Worm (Caenorhabditis elegans) whole organism, L1 larva: ENCODE data around the gene M7.12.

Experiments used
- C04F5.9 ChIP-seq: sonication (generic microtip); optimal IDR thresholded peaks from 2 replicates; lab custom pipeline; 2016; ENCODE audit warnings: missing genetic modification characterization, missing compliant biosample characterization
- aha-1 ChIP-seq: fragments of 150-350 bp; optimal IDR thresholded peaks from 2 replicates; lab custom pipeline; 2014; ENCODE audit warnings: missing biosample characterization, missing genetic modification characterization
- alr-1 ChIP-seq: fragments of 200-800 bp; sonication (Bioruptor generic); optimal IDR thresholded peaks from 2 replicates; lab custom pipeline; 2018; ENCODE audit warnings: borderline replicate concordance, mild to moderate bottlenecking, missing genetic modification characterization, missing compliant biosample characterization
- blmp-1 ChIP-seq: fragments of 150-350 bp; optimal IDR thresholded peaks from 2 replicates; lab custom pipeline; 2014; ENCODE audit warnings: missing biosample characterization, missing genetic modification characterization
- ceh-8 ChIP-seq: fragments of 200-800 bp; sonication (Bioruptor generic); optimal IDR thresholded peaks from 2 replicates; lab custom pipeline; 2018; ENCODE audit warnings: mild to moderate bottlenecking, missing genetic modification characterization, moderate library complexity, missing compliant biosample characterization
- ceh-88 ChIP-seq: fragments of 200-800 bp; sonication (Bioruptor generic); IDR thresholded peaks from 2 replicates; pipeline ENCODE4 v1.3.6; 2022; ENCODE audit warnings: missing genetic modification characterization, missing compliant biosample characterization
- dpl-1 ChIP-seq, 3 experiments: fragments of 150-350 bp in 2 of 3; sonication (generic microtip) in 1 of 3; optimal IDR thresholded peaks; 2 replicates each; lab custom pipeline; 2014 to 2017; ENCODE audit warnings: missing biosample characterization in 3 of 3, missing genetic modification characterization in 3 of 3, missing genetic modification reagents in 3 of 3
- dsc-1 ChIP-seq: sonication (generic microtip); optimal IDR thresholded peaks from 2 replicates; lab custom pipeline; 2016; ENCODE audit warnings: mild to moderate bottlenecking, missing genetic modification characterization, missing compliant biosample characterization
- efl-3 ChIP-seq: fragments of 200-800 bp; sonication (Bioruptor generic); optimal IDR thresholded peaks from 2 replicates; lab custom pipeline; 2018; ENCODE audit warnings: mild to moderate bottlenecking, missing genetic modification characterization, missing compliant biosample characterization
- elt-3 ChIP-seq, 6 experiments: fragments of 150-350 bp in 1 of 6; sonication (generic microtip); optimal IDR thresholded peaks; 2 replicates each; lab custom pipeline; 2017 to 2018; ENCODE audit warnings: missing biosample characterization in 6 of 6, missing genetic modification characterization in 6 of 6, inconsistent platforms in 1 of 6
- fkh-4 ChIP-seq: sonication (generic microtip); optimal IDR thresholded peaks from 2 replicates; lab custom pipeline; 2016; ENCODE audit warnings: missing compliant biosample characterization, missing genetic modification characterization, borderline replicate concordance
- fos-1 ChIP-seq: fragments of 150-350 bp; optimal IDR thresholded peaks from 2 replicates; lab custom pipeline; 2014; ENCODE audit warnings: missing biosample characterization, missing genetic modification characterization
- grh-1 ChIP-seq: fragments of 200-800 bp; sonication (Bioruptor generic); IDR thresholded peaks from 2 replicates; pipeline ENCODE4 v1.3.6; 2022; ENCODE audit warnings: missing genetic modification reagents, missing genetic modification characterization, missing compliant biosample characterization
- hlh-17 ChIP-seq: fragments of 200-800 bp; sonication (Bioruptor generic); optimal IDR thresholded peaks from 2 replicates; lab custom pipeline; 2018; ENCODE audit warnings: missing genetic modification characterization, mild to moderate bottlenecking, missing compliant biosample characterization, moderate library complexity, borderline replicate concordance
- jun-1 ChIP-seq: fragments of 150-350 bp; optimal IDR thresholded peaks from 2 replicates; lab custom pipeline; 2014; ENCODE audit warnings: missing biosample characterization, missing genetic modification reagents, missing genetic modification characterization
- lin-13 ChIP-seq: fragments of 150-350 bp; optimal IDR thresholded peaks from 2 replicates; lab custom pipeline; 2014; ENCODE audit warnings: missing biosample characterization, missing genetic modification reagents, missing genetic modification characterization
- lin-14 ChIP-seq: fragments of 200-800 bp; sonication (Bioruptor generic); optimal IDR thresholded peaks from 2 replicates; lab custom pipeline; 2018; ENCODE audit warnings: mild to moderate bottlenecking, missing genetic modification characterization, moderate library complexity, missing compliant biosample characterization
- lir-3 ChIP-seq: sonication (generic microtip); optimal IDR thresholded peaks from 2 replicates; lab custom pipeline; 2016; ENCODE audit warnings: mild to moderate bottlenecking, missing genetic modification characterization, moderate library complexity, missing compliant biosample characterization; ENCODE audit not compliant: poor library complexity
- lsy-2 ChIP-seq, 2 experiments: fragments of 150-350 bp; optimal IDR thresholded peaks; 2 replicates each; lab custom pipeline; 2014; ENCODE audit warnings: missing biosample characterization in 2 of 2, missing genetic modification characterization in 2 of 2
- mdl-1 ChIP-seq, 2 experiments: fragments of 150-350 bp; optimal IDR thresholded peaks; 2 replicates each; lab custom pipeline; 2014 to 2017; ENCODE audit warnings: missing biosample characterization in 2 of 2, missing genetic modification characterization in 2 of 2, inconsistent platforms in 1 of 2
- mep-1 ChIP-seq: fragments of 150-350 bp; optimal IDR thresholded peaks from 2 replicates; lab custom pipeline; 2014; ENCODE audit warnings: missing biosample characterization, missing genetic modification characterization
- nhr-12 ChIP-seq: sonication (generic microtip); optimal IDR thresholded peaks from 2 replicates; lab custom pipeline; 2017; ENCODE audit warnings: missing biosample characterization, missing genetic modification characterization
- nhr-20 ChIP-seq: sonication (generic microtip); optimal IDR thresholded peaks from 2 replicates; lab custom pipeline; 2016; ENCODE audit warnings: mild to moderate bottlenecking, missing genetic modification characterization, missing compliant biosample characterization
- nhr-28 ChIP-seq: fragments of 150-350 bp; optimal IDR thresholded peaks from 2 replicates; lab custom pipeline; 2014; ENCODE audit warnings: missing biosample characterization, missing genetic modification characterization
- nhr-47 ChIP-seq: sonication (generic microtip); optimal IDR thresholded peaks from 2 replicates; lab custom pipeline; 2016; ENCODE audit warnings: mild to moderate bottlenecking, missing genetic modification characterization, moderate library complexity, missing compliant biosample characterization
- nhr-76 ChIP-seq: sonication (generic microtip); optimal IDR thresholded peaks from 2 replicates; lab custom pipeline; 2017; ENCODE audit warnings: missing biosample characterization, missing genetic modification characterization
- nhr-84 ChIP-seq: sonication (generic microtip); optimal IDR thresholded peaks from 2 replicates; lab custom pipeline; 2017; ENCODE audit warnings: missing biosample characterization, missing genetic modification characterization
- nhr-85 ChIP-seq: sonication (generic microtip); peaks from one replicate; lab custom pipeline; 2016; ENCODE audit warnings: missing genetic modification characterization, inconsistent platforms, missing compliant biosample characterization
- nhr-90 ChIP-seq: sonication (generic microtip); optimal IDR thresholded peaks from 2 replicates; lab custom pipeline; 2016; ENCODE audit warnings: mild to moderate bottlenecking, missing genetic modification characterization, missing compliant biosample characterization; ENCODE audit not compliant: poor library complexity
- pag-3 ChIP-seq: sonication (generic microtip); optimal IDR thresholded peaks from 2 replicates; lab custom pipeline; 2017; ENCODE audit warnings: missing genetic modification characterization, mild to moderate bottlenecking, missing compliant biosample characterization, antibody characterized with exemption, borderline replicate concordance; ENCODE audit not compliant: insufficient read depth
- pax-3 ChIP-seq: fragments of 200-800 bp; sonication (Bioruptor generic); optimal IDR thresholded peaks from 2 replicates; lab custom pipeline; 2018; ENCODE audit warnings: mild to moderate bottlenecking, missing genetic modification characterization, moderate library complexity, missing compliant biosample characterization
- rnt-1 ChIP-seq: sonication (generic microtip); optimal IDR thresholded peaks from 2 replicates; lab custom pipeline; 2016; ENCODE audit warnings: mild to moderate bottlenecking, missing genetic modification characterization, moderate library complexity, missing compliant biosample characterization
- snpc-4 ChIP-seq: fragments of 150-350 bp; optimal IDR thresholded peaks from 2 replicates; lab custom pipeline; 2014; ENCODE audit warnings: missing biosample characterization, missing genetic modification characterization
- sox-4 ChIP-seq: sonication (generic microtip); optimal IDR thresholded peaks from 2 replicates; lab custom pipeline; 2016; ENCODE audit warnings: missing genetic modification characterization, missing compliant biosample characterization
- sptf-1 ChIP-seq: fragments of 150-350 bp; optimal IDR thresholded peaks from 2 replicates; lab custom pipeline; 2014; ENCODE audit warnings: missing biosample characterization, missing genetic modification characterization
- swsn-7 ChIP-seq: sonication (generic microtip); optimal IDR thresholded peaks from 2 replicates; lab custom pipeline; 2016; ENCODE audit warnings: missing genetic modification characterization, missing compliant biosample characterization
- unc-62 ChIP-seq: fragments of 150-350 bp; optimal IDR thresholded peaks from 2 replicates; lab custom pipeline; 2014; ENCODE audit warnings: missing biosample characterization, missing genetic modification reagents, missing genetic modification characterization
- vab-15 ChIP-seq: sonication (generic microtip); optimal IDR thresholded peaks from 2 replicates; lab custom pipeline; 2017; ENCODE audit warnings: missing genotype, mild to moderate bottlenecking, missing genetic modification characterization, missing compliant biosample characterization
- xbp-1 ChIP-seq: sonication (generic microtip); optimal IDR thresholded peaks from 2 replicates; lab custom pipeline; 2016; ENCODE audit warnings: missing genetic modification characterization, missing compliant biosample characterization
- ztf-4 ChIP-seq: fragments of 150-350 bp; optimal IDR thresholded peaks from 2 replicates; lab custom pipeline; 2014; ENCODE audit warnings: missing biosample characterization, missing genetic modification characterization

M7.12 gene

ce11 chrIV:11125200-11125599, 27.4 kb upstream of the M7.12 start (continued):
- TF ChIP-seq ceh-8 (GFP tag; lab: Kevin White, UChicago) (peak; percentile 14), lsy-2 (tag; optimal IDR thresholded peaks at IDR 0.05; lab: Kevin White, UChicago) (peak; percentile 65 to 76), nhr-47 (tag; lab: Kevin White, UChicago) (peak; percentile 38), grh-1 (GFP tag; lab: Robert Waterston, UW) (peak; percentile 30; the same call in 1 of the 2 replicates), vab-15 (tag; lab: Kevin White, UChicago) (no peak), fos-1 (tag; lab: Kevin White, UChicago) (no peak), unc-62 (GFP tag; lab: Kevin White, UChicago) (no peak)

ce11 chrIV:11124674-11125073, 26.9 kb upstream of the M7.12 start, which contains the start of gene spo-11:
TSS of gene spo-11 (minus strand) at chrIV:11124862.
- TF ChIP-seq lir-3 (no peak), dsc-1 (no peak), mdl-1 (tag; optimal IDR thresholded peaks at IDR 0.05; lab: Kevin White, UChicago) (no peak), ceh-88 (GFP tag; lab: Robert Waterston, UW) (no peak), hlh-17 (GFP tag; lab: Kevin White, UChicago) (no peak), pag-3 (tag; lab: Kevin White, UChicago) (no peak), aha-1 (tag; lab: Kevin White, UChicago) (no peak), jun-1 (tag; lab: Kevin White, UChicago) (no peak), fkh-4 (tag; lab: Kevin White, UChicago) (no peak), blmp-1 (no peak), snpc-4 (tag; lab: Kevin White, UChicago) (no peak), nhr-85 (tag; lab: Kevin White, UChicago) (no peak), pax-3 (tag; lab: Kevin White, UChicago) (no peak), nhr-20 (tag; lab: Kevin White, UChicago) (no peak), lin-13 (GFP tag; lab: Kevin White, UChicago) (no peak), elt-3 (tag; optimal IDR thresholded peaks at IDR 0.05; lab: Kevin White, UChicago) (no peak)

- TF ChIP-seq blmp-1 = peak; percentile 77
- TF ChIP-seq dsc-1 = no peak
- no peak for TF ChIP-seq C04F5.9 (tag; lab: Kevin White, UChicago)
- TF ChIP-seq xbp-1 (tag; lab: Kevin White, UChicago) = no peak
- no peak for TF ChIP-seq swsn-7 (tag; lab: Kevin White, UChicago)
- TF ChIP-seq ceh-8 (GFP tag; lab: Kevin White, UChicago) = no peak
- no peak for TF ChIP-seq efl-3
- TF ChIP-seq nhr-84 = no peak
- no peak for TF ChIP-seq rnt-1 (tag; lab: Kevin White, UChicago)
- peak; percentile 42 for TF ChIP-seq mep-1 (tag; lab: Kevin White, UChicago)
- no peak for TF ChIP-seq dpl-1 (GFP tag; optimal IDR thresholded peaks at IDR 0.05; lab: Kevin White, UChicago)
- TF ChIP-seq nhr-85 (tag; lab: Kevin White, UChicago) = peak; percentile 84
- no peak for TF ChIP-seq nhr-12 (tag; lab: Kevin White, UChicago)
- TF ChIP-seq nhr-90 (tag; lab: Kevin White, UChicago) = no peak
- no peak for TF ChIP-seq sox-4
- TF ChIP-seq alr-1 (tag; lab: Kevin White, UChicago) = no peak
- no peak for TF ChIP-seq nhr-76 (tag; lab: Kevin White, UChicago)
- peak in 2 of 6 experiments; percentile 25 to 76 for TF ChIP-seq elt-3 (tag; optimal IDR thresholded peaks at IDR 0.05; lab: Kevin White, UChicago)
- peak; percentile 11 for TF ChIP-seq ztf-4
- TF ChIP-seq nhr-28 (tag; lab: Kevin White, UChicago) = no peak
- no peak for TF ChIP-seq lsy-2 (tag; optimal IDR thresholded peaks at IDR 0.05; lab: Kevin White, UChicago)
- TF ChIP-seq sptf-1 (tag; lab: Kevin White, UChicago) = no peak
- peak; percentile 67 for TF ChIP-seq lin-14
Measured at ce11 chrIV:11119972-11120562, 22.3 kb upstream of the M7.12 start.
